Worm (Caenorhabditis elegans) whole organism, early embryonic: ENCODE results near the gene F44E7.4.

Experiments used
- B0310.2 ChIP-seq: sonication (generic microtip); optimal IDR thresholded peaks from 2 replicates; lab custom pipeline; 2016; ENCODE audit warnings: mild to moderate bottlenecking, missing genetic modification characterization, missing compliant biosample characterization
- F13C5.2 ChIP-seq: sonication (generic microtip); optimal IDR thresholded peaks from 2 replicates; lab custom pipeline; 2017; ENCODE audit warnings: mild to moderate bottlenecking, missing genetic modification characterization, inconsistent platforms, missing compliant biosample characterization
- aly-1 ChIP-seq: sonication (generic microtip); optimal IDR thresholded peaks from 2 replicates; lab custom pipeline; 2016; ENCODE audit warnings: missing genetic modification characterization, missing compliant biosample characterization
- ama-1 ChIP-seq: fragments of 150-350 bp; optimal IDR thresholded peaks from 2 replicates; lab custom pipeline; 2014
- ceh-13 ChIP-seq: fragments of 200-800 bp; sonication (Bioruptor generic); optimal IDR thresholded peaks from 2 replicates; lab custom pipeline; 2018; ENCODE audit warnings: mild to moderate bottlenecking, missing genetic modification characterization, missing compliant biosample characterization
- ceh-36 ChIP-seq: sonication (generic microtip); optimal IDR thresholded peaks from 2 replicates; lab custom pipeline; 2016; ENCODE audit warnings: missing genetic modification characterization, inconsistent platforms, missing compliant biosample characterization
- ets-7 ChIP-seq: sonication (generic microtip); optimal IDR thresholded peaks from 2 replicates; lab custom pipeline; 2016; ENCODE audit warnings: missing genotype, missing genetic modification characterization, missing compliant biosample characterization
- flt-1 ChIP-seq: fragments of 200-800 bp; sonication (Bioruptor generic); IDR thresholded peaks from 2 replicates; pipeline ENCODE4 v1.3.6; 2022; ENCODE audit warnings: missing genetic modification characterization, missing compliant biosample characterization
- hmbx-1 ChIP-seq: sonication (generic microtip); optimal IDR thresholded peaks from 2 replicates; lab custom pipeline; 2016; ENCODE audit warnings: mild to moderate bottlenecking, missing genetic modification characterization, missing compliant biosample characterization
- hmg-4 ChIP-seq: fragments of 200-800 bp; sonication (Bioruptor generic); optimal IDR thresholded peaks from 2 replicates; lab custom pipeline; 2018; ENCODE audit warnings: mild to moderate bottlenecking, missing genetic modification characterization, missing compliant biosample characterization
- hnd-1 ChIP-seq: sonication (generic microtip); optimal IDR thresholded peaks from 2 replicates; lab custom pipeline; 2016; ENCODE audit warnings: missing genetic modification characterization, missing compliant biosample characterization
- pes-1 ChIP-seq: fragments of 200-800 bp; sonication (Bioruptor generic); IDR thresholded peaks from 2 replicates; pipeline ENCODE4 v1.3.6; 2022; ENCODE audit warnings: missing genetic modification reagents, missing genetic modification characterization, missing compliant biosample characterization
- scrt-1 ChIP-seq: fragments of 200-800 bp; sonication (Bioruptor generic); IDR thresholded peaks from 2 replicates; pipeline ENCODE4 v1.3.6; 2022; ENCODE audit warnings: missing genetic modification characterization, missing compliant biosample characterization
- sea-1 ChIP-seq: fragments of 200-800 bp; sonication (Bioruptor generic); conservative IDR thresholded peaks from 2 replicates; pipeline ENCODE4 v1.3.6; 2022; ENCODE audit warnings: missing genetic modification characterization, missing compliant biosample characterization
- tbx-11 ChIP-seq: fragments of 200-800 bp; sonication (Bioruptor generic); IDR thresholded peaks from 2 replicates; pipeline ENCODE4 v1.3.6; 2022; ENCODE audit warnings: missing genetic modification characterization, missing compliant biosample characterization
- tbx-37 ChIP-seq: fragments of 200-800 bp; sonication (Bioruptor generic); conservative IDR thresholded peaks from 2 replicates; pipeline ENCODE4 v1.3.6; 2022; ENCODE audit warnings: missing genetic modification reagents, missing genetic modification characterization, missing compliant biosample characterization
- tra-4 ChIP-seq: sonication (generic microtip); optimal IDR thresholded peaks from 2 replicates; lab custom pipeline; 2017; ENCODE audit warnings: missing genetic modification characterization, missing compliant biosample characterization

F44E7.4 gene

ce11 chrV:5769999-5770398 is 6.8 kb downstream of the F44E7.4 start:
- no peak for TF ChIP-seq F13C5.2 (tag; lab: Kevin White, UChicago)
- TF ChIP-seq hnd-1 (tag; lab: Kevin White, UChicago) = no peak
- TF ChIP-seq ets-7 = no peak
- TF ChIP-seq B0310.2 (tag; lab: Kevin White, UChicago) = no peak
- no peak for TF ChIP-seq ceh-36 (tag; lab: Kevin White, UChicago)
- no peak for TF ChIP-seq scrt-1 (GFP tag; lab: Robert Waterston, UW)
- no peak for TF ChIP-seq aly-1 (tag; lab: Kevin White, UChicago)
- no peak for TF ChIP-seq ceh-13
- TF ChIP-seq tra-4 (tag; lab: Kevin White, UChicago) = no peak
- no peak for TF ChIP-seq hmg-4 (GFP tag; lab: Kevin White, UChicago)
- no peak for TF ChIP-seq tbx-11 (GFP tag; lab: Robert Waterston, UW)
- no peak for TF ChIP-seq flt-1
- TF ChIP-seq hmbx-1 (tag; lab: Kevin White, UChicago) = no peak

DNA sequence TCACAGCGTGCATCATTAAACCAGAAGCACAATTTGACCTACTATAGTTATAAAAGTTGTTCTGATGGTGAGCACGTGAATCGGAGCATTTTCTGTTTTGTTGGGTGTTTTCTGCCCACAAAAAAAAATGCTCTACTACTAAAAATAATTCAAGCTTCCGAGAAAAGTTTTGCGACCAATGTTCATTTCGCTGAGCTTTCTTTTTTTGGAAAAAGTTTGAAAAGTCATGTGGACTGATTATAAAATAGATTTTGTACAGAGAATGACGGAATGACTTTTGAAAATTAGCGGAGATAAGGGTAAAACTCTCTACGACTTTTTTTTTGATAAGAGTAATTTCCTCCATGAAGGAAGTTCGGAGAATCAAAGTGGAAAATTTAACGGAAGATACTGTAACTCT is 7.3 kb downstream of the F44E7.4 start:
- TF ChIP-seq tbx-11 (GFP tag; lab: Robert Waterston, UW) (no peak), hmbx-1 (tag; lab: Kevin White, UChicago) (no peak)

DNA sequence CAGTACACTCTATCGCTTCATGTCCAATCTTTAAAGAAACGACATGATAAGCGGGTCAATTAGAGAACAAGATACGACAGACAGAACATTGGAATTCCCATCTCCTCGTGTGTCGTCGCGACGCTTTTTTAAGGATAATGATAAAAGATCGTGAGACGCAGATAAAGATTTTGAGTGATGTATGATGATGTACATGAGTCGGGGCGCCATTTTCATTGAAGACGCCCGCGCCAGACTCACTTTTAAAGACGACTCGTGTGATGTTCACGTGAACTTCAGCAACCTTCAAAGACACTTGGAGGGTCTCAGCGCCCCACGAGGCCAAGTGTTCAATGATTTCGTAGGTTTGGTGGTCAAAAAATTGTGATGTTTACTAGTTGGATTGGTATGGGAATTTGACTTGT is 8.5 kb downstream of the F44E7.4 start:
- TF ChIP-seq flt-1 = no peak
- no peak for TF ChIP-seq ceh-36 (tag; lab: Kevin White, UChicago)
- TF ChIP-seq ets-7 = no peak
- no peak for TF ChIP-seq ama-1 (lab: Kevin White, UChicago)
- TF ChIP-seq aly-1 (tag; lab: Kevin White, UChicago) = no peak
- TF ChIP-seq F13C5.2 (tag; lab: Kevin White, UChicago) = no peak
- TF ChIP-seq pes-1 (GFP tag; lab: Robert Waterston, UW) = no peak
- no peak for TF ChIP-seq sea-1
- TF ChIP-seq ceh-13 = no peak
- no peak for TF ChIP-seq hmg-4 (GFP tag; lab: Kevin White, UChicago)

- no peak for TF ChIP-seq aly-1 (tag; lab: Kevin White, UChicago)
These were observed 11.7 kb downstream of the F44E7.4 start, which contains the start of gene pgph-2 for ce11 chrV:5765081-5765480. pgph-2 (plus strand) TSS chrV:5765127.

ce11 chrV:5763787-5764186 is 13.0 kb downstream of the F44E7.4 start, which contains the start of gene pgph-3:
pgph-3 (minus strand) TSS chrV:5763846.
- TF ChIP-seq B0310.2 (tag; lab: Kevin White, UChicago) = no peak
- TF ChIP-seq tbx-37 = no peak
- TF ChIP-seq flt-1 = no peak
- TF ChIP-seq hmg-4 (GFP tag; lab: Kevin White, UChicago) = no peak
- TF ChIP-seq ets-7 = no peak
- TF ChIP-seq tbx-11 (GFP tag; lab: Robert Waterston, UW) = no peak
- no peak for TF ChIP-seq ama-1 (lab: Kevin White, UChicago)
- no peak for TF ChIP-seq ceh-36 (tag; lab: Kevin White, UChicago)
- TF ChIP-seq pes-1 (GFP tag; lab: Robert Waterston, UW) = no peak
- no peak for TF ChIP-seq aly-1 (tag; lab: Kevin White, UChicago)
- no peak for TF ChIP-seq F13C5.2 (tag; lab: Kevin White, UChicago)
- no peak for TF ChIP-seq scrt-1 (GFP tag; lab: Robert Waterston, UW)
- no peak for TF ChIP-seq hmbx-1 (tag; lab: Kevin White, UChicago)
- TF ChIP-seq sea-1 = no peak
- TF ChIP-seq tra-4 (tag; lab: Kevin White, UChicago) = no peak
- TF ChIP-seq hnd-1 (tag; lab: Kevin White, UChicago) = no peak
- no peak for TF ChIP-seq ceh-13

DNA sequence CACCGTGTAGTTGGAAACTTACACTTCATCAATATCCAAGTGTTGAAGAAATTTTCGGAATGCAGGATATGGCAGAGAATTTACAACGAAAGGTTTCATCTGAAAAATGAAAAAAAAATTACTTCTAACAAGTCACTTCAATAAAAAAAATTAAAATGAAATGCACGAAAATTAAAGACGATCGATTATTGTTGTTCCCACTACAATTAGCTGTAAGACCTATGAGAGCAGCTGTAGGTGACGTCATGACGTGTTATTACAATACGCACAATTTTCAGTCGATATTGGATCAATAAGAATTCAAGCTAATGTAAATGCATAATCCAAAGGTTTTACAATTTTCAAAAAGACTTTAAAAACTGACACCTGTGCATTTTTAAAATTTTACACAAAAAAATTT is 16.6 kb downstream of the F44E7.4 start, which contains the start of gene C53A3.1:
C53A3.1 (minus strand) TSS at position 101 of the 400 bp plus-strand sequence.
- no peak for TF ChIP-seq hmbx-1 (tag; lab: Kevin White, UChicago)
- no peak for TF ChIP-seq flt-1
- TF ChIP-seq F13C5.2 (tag; lab: Kevin White, UChicago) = no peak
- no peak for TF ChIP-seq sea-1
- TF ChIP-seq tbx-37 = no peak
- no peak for TF ChIP-seq ama-1 (lab: Kevin White, UChicago)
- no peak for TF ChIP-seq hnd-1 (tag; lab: Kevin White, UChicago)
- no peak for TF ChIP-seq ets-7
- no peak for TF ChIP-seq pes-1 (GFP tag; lab: Robert Waterston, UW)
- no peak for TF ChIP-seq aly-1 (tag; lab: Kevin White, UChicago)
- no peak for TF ChIP-seq ceh-13
- TF ChIP-seq B0310.2 (tag; lab: Kevin White, UChicago) = no peak
- no peak for TF ChIP-seq scrt-1 (GFP tag; lab: Robert Waterston, UW)
- TF ChIP-seq hmg-4 (GFP tag; lab: Kevin White, UChicago) = no peak
- TF ChIP-seq ceh-36 (tag; lab: Kevin White, UChicago) = no peak
- no peak for TF ChIP-seq tra-4 (tag; lab: Kevin White, UChicago)
- no peak for TF ChIP-seq tbx-11 (GFP tag; lab: Robert Waterston, UW)

- TF ChIP-seq tbx-11 (GFP tag; lab: Robert Waterston, UW) (no peak), tra-4 (tag; lab: Kevin White, UChicago) (no peak), tbx-37 (no peak), B0310.2 (tag; lab: Kevin White, UChicago) (no peak), aly-1 (tag; lab: Kevin White, UChicago) (no peak), hnd-1 (tag; lab: Kevin White, UChicago) (no peak), ets-7 (no peak), sea-1 (no peak), hmbx-1 (tag; lab: Kevin White, UChicago) (no peak), flt-1 (no peak), ceh-36 (tag; lab: Kevin White, UChicago) (no peak), hmg-4 (GFP tag; lab: Kevin White, UChicago) (no peak), ama-1 (lab: Kevin White, UChicago) (no peak), scrt-1 (GFP tag; lab: Robert Waterston, UW) (no peak), ceh-13 (no peak)
These were observed 18.0 kb downstream of the F44E7.4 start, which contains the start of gene C53A3.4 for ce11 chrV:5758780-5759179. C53A3.4 (minus strand) TSS chrV:5758880.

DNA sequence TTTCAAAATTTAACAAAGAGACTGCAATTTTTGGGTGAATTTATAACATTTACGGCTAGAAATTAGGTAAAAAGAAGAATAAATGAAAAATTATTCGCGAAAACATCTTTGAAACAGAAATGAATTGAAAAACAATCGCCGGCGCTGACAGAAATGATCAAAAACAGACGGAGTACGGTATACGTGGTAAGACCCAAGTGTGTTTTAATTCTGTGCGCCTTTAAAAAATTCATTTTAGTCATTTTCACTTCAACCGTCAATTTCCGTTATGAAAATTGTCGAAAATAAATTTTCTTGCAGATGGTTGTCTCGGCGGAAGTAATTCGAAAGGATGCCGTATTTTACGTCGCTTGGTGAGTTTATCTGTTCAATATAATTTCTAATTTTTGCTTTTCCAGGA is 20.6 kb downstream of the F44E7.4 start, which contains the start of gene C53A3.3:
C53A3.3 (plus strand) TSS at position 301 of the 400 bp plus-strand sequence.
- TF ChIP-seq pes-1 (GFP tag; lab: Robert Waterston, UW) = no peak
- no peak for TF ChIP-seq ama-1 (lab: Kevin White, UChicago)
